Worm (Caenorhabditis elegans): ENCODE data around the gene C55C3.4.

DNA sequence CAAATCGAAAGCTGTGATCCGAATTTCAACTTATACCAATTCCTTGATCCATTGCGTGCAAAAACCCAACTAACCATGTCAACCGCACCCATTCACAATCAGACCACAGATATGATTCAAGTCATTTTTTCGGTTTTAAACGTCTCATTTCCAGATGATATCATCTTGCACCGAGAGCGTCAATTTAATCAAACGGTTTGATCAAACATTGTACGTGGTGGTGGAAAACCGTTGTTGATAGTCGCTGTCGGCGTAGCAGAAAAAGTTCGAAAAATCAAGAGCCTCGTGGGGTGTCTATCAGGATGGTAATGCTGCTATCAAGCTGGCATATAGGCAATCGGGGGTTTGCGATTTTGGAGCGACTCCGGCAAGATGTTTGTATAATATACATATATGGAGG, 19.0 kb downstream of the C55C3.4 start:
- TF ChIP-seq unc-62 (GFP tag; optimal IDR thresholded peaks at IDR 0.05) = no peak
- no peak for TF ChIP-seq ceh-16 (tag; optimal IDR thresholded peaks at IDR 0.05)
- no peak for TF ChIP-seq ceh-82 (tag; optimal IDR thresholded peaks at IDR 0.05)
